Fruit fly (Drosophila melanogaster) whole organism, embryonic: ENCODE data around the gene CG14965.

ENCODE experiments used
- Adf1 ChIP-seq: fragments of 200-800 bp; sonication (Bioruptor generic); IDR thresholded peaks from 2 replicates; pipeline ENCODE4 v1.3.6; 2022; ENCODE audit warnings: missing biosample characterization, missing genetic modification characterization
- CG12299 ChIP-seq: fragments of 200-800 bp; sonication (Bioruptor generic); optimal IDR thresholded peaks from 2 replicates; lab custom pipeline; 2018; ENCODE audit warnings: missing biosample characterization, mild to moderate bottlenecking, missing genetic modification characterization
- CG12769 ChIP-seq: fragments of 200-800 bp; sonication (Bioruptor generic); optimal IDR thresholded peaks from 2 replicates; lab custom pipeline; 2019; ENCODE audit warnings: missing biosample characterization, mild to moderate bottlenecking, missing genetic modification characterization, moderate library complexity
- CG13894 ChIP-seq: fragments of 200-800 bp; sonication (Bioruptor generic); optimal IDR thresholded peaks from 3 replicates; lab custom pipeline; 2018; ENCODE audit warnings: missing biosample characterization, mild to moderate bottlenecking, missing genetic modification characterization, moderate library complexity
- CG14014 ChIP-seq: fragments of 200-800 bp; sonication (Bioruptor generic); IDR thresholded peaks from 2 replicates; pipeline ENCODE4 v1.3.6; 2022; ENCODE audit warnings: missing biosample characterization, missing genetic modification characterization
- CG15011 ChIP-seq: fragments of 200-800 bp; sonication (Bioruptor generic); optimal IDR thresholded peaks from 3 replicates; lab custom pipeline; 2018; ENCODE audit warnings: missing biosample characterization, mild to moderate bottlenecking, missing genetic modification characterization
- CG17385 ChIP-seq: fragments of 200-800 bp; sonication (Bioruptor generic); optimal IDR thresholded peaks from 3 replicates; lab custom pipeline; 2018; ENCODE audit warnings: missing biosample characterization, mild to moderate bottlenecking, missing genetic modification characterization
- CG18599 ChIP-seq: fragments of 200-800 bp; sonication (Bioruptor generic); optimal IDR thresholded peaks from 3 replicates; lab custom pipeline; 2017; ENCODE audit warnings: missing biosample characterization, missing genetic modification characterization, mild to moderate bottlenecking, moderate library complexity, missing genetic modification reagents
- CG2678 ChIP-seq: fragments of 200-800 bp; sonication (Bioruptor generic); optimal IDR thresholded peaks from 3 replicates; lab custom pipeline; 2019; ENCODE audit warnings: missing biosample characterization, mild to moderate bottlenecking, missing genetic modification characterization, moderate library complexity
- CG3065 ChIP-seq: fragments of 200-800 bp; sonication (Bioruptor generic); optimal IDR thresholded peaks from 2 replicates; lab custom pipeline; 2016; ENCODE audit warnings: missing biosample characterization, missing genetic modification characterization
- CG31388 ChIP-seq: fragments of 200-800 bp; sonication (Bioruptor generic); optimal IDR thresholded peaks from 2 replicates; lab custom pipeline; 2016; ENCODE audit warnings: missing biosample characterization, missing genetic modification characterization
- CG33213 ChIP-seq: fragments of 200-800 bp; sonication (Bioruptor generic); optimal IDR thresholded peaks from 3 replicates; lab custom pipeline; 2016; ENCODE audit warnings: missing biosample characterization, missing genetic modification characterization
- CG43689 ChIP-seq: fragments of 200-800 bp; sonication (Bioruptor generic); IDR thresholded peaks from 2 replicates; pipeline ENCODE4 v1.3.6; 2022; ENCODE audit warnings: missing biosample characterization, missing genetic modification characterization
- CG4404 ChIP-seq: fragments of 200-800 bp; sonication (Bioruptor generic); IDR thresholded peaks from 2 replicates; pipeline ENCODE4 v1.3.6; 2022; ENCODE audit warnings: missing biosample characterization, missing genetic modification characterization
- CG5953 ChIP-seq: fragments of 200-800 bp; sonication (Bioruptor generic); IDR thresholded peaks from 2 replicates; pipeline ENCODE4 v1.3.6; 2022; ENCODE audit warnings: missing biosample characterization, missing genetic modification characterization
- CG9609 ChIP-seq: fragments of 200-800 bp; sonication (Bioruptor generic); optimal IDR thresholded peaks from 3 replicates; lab custom pipeline; 2016; ENCODE audit warnings: missing biosample characterization, missing genetic modification characterization
- CG9727 ChIP-seq: fragments of 200-800 bp; sonication (Bioruptor generic); optimal IDR thresholded peaks from 3 replicates; lab custom pipeline; 2017; ENCODE audit warnings: missing biosample characterization, mild to moderate bottlenecking, missing genetic modification characterization
- D19B ChIP-seq: fragments of 200-800 bp; sonication (Bioruptor generic); optimal IDR thresholded peaks from 2 replicates; lab custom pipeline; 2017; ENCODE audit warnings: missing biosample characterization, mild to moderate bottlenecking, missing genetic modification characterization
- Eip74EF ChIP-seq, 2 experiments: fragments of 200-800 bp in 1 of 2; fragments of >200 bp in 1 of 2; sonication (Bioruptor generic) in 1 of 2; optimal IDR thresholded peaks; 2 replicates each; lab custom pipeline; 2017 to 2019; ENCODE audit warnings: missing biosample characterization in 2 of 2, missing genetic modification characterization in 2 of 2, mild to moderate bottlenecking in 1 of 2, moderate library complexity in 1 of 2
- HLHmδ ChIP-seq: fragments of 200-800 bp; sonication (Bioruptor generic); optimal IDR thresholded peaks from 2 replicates; lab custom pipeline; 2018; ENCODE audit warnings: missing biosample characterization, mild to moderate bottlenecking, missing genetic modification characterization, moderate library complexity
- Hand ChIP-seq: fragments of 200-800 bp; sonication (Bioruptor generic); optimal IDR thresholded peaks from 2 replicates; lab custom pipeline; 2017; ENCODE audit warnings: mild to moderate bottlenecking, missing biosample characterization, missing genetic modification reagents, missing genetic modification characterization
- Hey ChIP-seq: fragments of 200-800 bp; sonication (Bioruptor generic); optimal IDR thresholded peaks from 3 replicates; lab custom pipeline; 2018; ENCODE audit warnings: missing biosample characterization, mild to moderate bottlenecking, missing genetic modification characterization
- Lhr ChIP-seq: fragments of 200-800 bp; sonication (Bioruptor generic); optimal IDR thresholded peaks from 3 replicates; lab custom pipeline; 2017; ENCODE audit warnings: mild to moderate bottlenecking, missing biosample characterization, missing genetic modification reagents, missing genetic modification characterization
- Max ChIP-seq: fragments of 200-800 bp; sonication (Bioruptor generic); optimal IDR thresholded peaks from 2 replicates; lab custom pipeline; 2016; ENCODE audit warnings: missing biosample characterization, mild to moderate bottlenecking, missing genetic modification characterization
- Meics ChIP-seq: fragments of 200-800 bp; sonication (Bioruptor generic); optimal IDR thresholded peaks from 2 replicates; lab custom pipeline; 2017; ENCODE audit warnings: missing biosample characterization, mild to moderate bottlenecking, missing genetic modification characterization
- Nf-YB ChIP-seq: fragments of 200-800 bp; sonication (Bioruptor generic); optimal IDR thresholded peaks from 3 replicates; lab custom pipeline; 2019; ENCODE audit warnings: missing biosample characterization, mild to moderate bottlenecking, missing genetic modification characterization, moderate library complexity
- Opbp ChIP-seq: fragments of 200-800 bp; sonication (Bioruptor generic); IDR thresholded peaks from 3 replicates; pipeline ENCODE4 v1.3.6; 2022; ENCODE audit warnings: missing biosample characterization, missing genetic modification characterization; ENCODE audit not compliant: partially characterized antibody
- Optix ChIP-seq: fragments of 200-800 bp; sonication (Bioruptor generic); IDR thresholded peaks from 3 replicates; pipeline ENCODE4 v1.3.6; 2022; ENCODE audit warnings: missing biosample characterization, missing genetic modification characterization
- Sry-β ChIP-seq: fragments of 200-800 bp; sonication (Bioruptor generic); optimal IDR thresholded peaks from 2 replicates; lab custom pipeline; 2018; ENCODE audit warnings: missing biosample characterization, mild to moderate bottlenecking, missing genetic modification characterization, moderate library complexity
- YL-1 ChIP-seq: fragments of 200-800 bp; sonication (Bioruptor generic); optimal IDR thresholded peaks from 3 replicates; lab custom pipeline; 2017; ENCODE audit warnings: missing biosample characterization, mild to moderate bottlenecking, missing genetic modification characterization
- ab ChIP-seq: fragments of 200-800 bp; sonication (Bioruptor generic); optimal IDR thresholded peaks from 2 replicates; lab custom pipeline; 2016; ENCODE audit warnings: missing biosample characterization, missing genetic modification characterization
- aop ChIP-seq: fragments of 200-800 bp; sonication (Bioruptor generic); IDR thresholded peaks from 2 replicates; pipeline ENCODE4 v1.3.6; 2022; ENCODE audit warnings: missing biosample characterization, missing genetic modification characterization
- bsh ChIP-seq, 2 experiments: fragments of 200-800 bp; sonication (Bioruptor generic); optimal IDR thresholded peaks; 2 replicates each; lab custom pipeline; 2017 to 2018; ENCODE audit warnings: mild to moderate bottlenecking in 2 of 2, missing biosample characterization in 2 of 2, missing genetic modification characterization in 2 of 2, moderate library complexity in 1 of 2
- dan ChIP-seq: fragments of 200-800 bp; sonication (Bioruptor generic); IDR thresholded peaks from 2 replicates; pipeline ENCODE4 v1.3.6; 2022; ENCODE audit warnings: missing biosample characterization, missing genetic modification characterization
- dmrt99B ChIP-seq: fragments of 200-800 bp; sonication (Bioruptor generic); optimal IDR thresholded peaks from 2 replicates; lab custom pipeline; 2018; ENCODE audit warnings: missing biosample characterization, mild to moderate bottlenecking, missing genetic modification characterization, moderate library complexity
- ems ChIP-seq: fragments of 200-800 bp; sonication (Bioruptor generic); optimal IDR thresholded peaks from 3 replicates; lab custom pipeline; 2016; ENCODE audit warnings: missing biosample characterization, missing genetic modification characterization
- esg ChIP-seq: fragments of 200-800 bp; sonication (Bioruptor generic); conservative IDR thresholded peaks from 2 replicates; pipeline ENCODE4 v1.3.6; 2022; ENCODE audit warnings: missing biosample characterization, missing genetic modification characterization
- ewg ChIP-seq: fragments of 200-800 bp; sonication (Bioruptor generic); optimal IDR thresholded peaks from 3 replicates; lab custom pipeline; 2017; ENCODE audit warnings: mild to moderate bottlenecking, missing biosample characterization, missing genetic modification reagents, missing genetic modification characterization
- grn ChIP-seq: fragments of 200-800 bp; sonication (Bioruptor generic); optimal IDR thresholded peaks from 3 replicates; lab custom pipeline; 2017; ENCODE audit warnings: missing biosample characterization, missing genetic modification characterization
- org-1 ChIP-seq: fragments of 200-800 bp; sonication (Bioruptor generic); optimal IDR thresholded peaks from 2 replicates; lab custom pipeline; 2017; ENCODE audit warnings: missing biosample characterization, missing genetic modification characterization
- pb ChIP-seq: fragments of 200-800 bp; sonication (Bioruptor generic); optimal IDR thresholded peaks from 3 replicates; lab custom pipeline; 2016; ENCODE audit warnings: missing biosample characterization, missing genetic modification characterization
- pho ChIP-seq: fragments of 200-800 bp; sonication (Bioruptor generic); optimal IDR thresholded peaks from 2 replicates; lab custom pipeline; 2016; ENCODE audit warnings: missing biosample characterization, missing genetic modification characterization
- phol ChIP-seq: fragments of 200-800 bp; sonication (Bioruptor generic); optimal IDR thresholded peaks from 3 replicates; lab custom pipeline; 2018; ENCODE audit warnings: missing biosample characterization, mild to moderate bottlenecking, missing genetic modification characterization, moderate library complexity
- psq ChIP-seq: fragments of 200-800 bp; sonication (Bioruptor generic); optimal IDR thresholded peaks from 2 replicates; lab custom pipeline; 2017; ENCODE audit warnings: missing biosample characterization, missing genetic modification characterization
- pum ChIP-seq: fragments of 200-800 bp; sonication (Bioruptor generic); optimal IDR thresholded peaks from 2 replicates; lab custom pipeline; 2016; ENCODE audit warnings: missing biosample characterization, missing genetic modification characterization
- sima ChIP-seq: fragments of 200-800 bp; sonication (Bioruptor generic); optimal IDR thresholded peaks from 2 replicates; lab custom pipeline; 2016; ENCODE audit warnings: missing biosample characterization, missing genetic modification characterization
- sisA ChIP-seq: fragments of 200-800 bp; sonication (Bioruptor generic); IDR thresholded peaks from 2 replicates; pipeline ENCODE4 v1.3.6; 2022; ENCODE audit warnings: missing biosample characterization, missing genetic modification characterization
- slp2 ChIP-seq: fragments of 200-800 bp; sonication (Bioruptor generic); optimal IDR thresholded peaks from 2 replicates; lab custom pipeline; 2016; ENCODE audit warnings: missing biosample characterization, missing genetic modification characterization
- tgo ChIP-seq: fragments of 200-800 bp; sonication (Bioruptor generic); IDR thresholded peaks from 3 replicates; pipeline ENCODE4 v1.3.6; 2022; ENCODE audit warnings: missing biosample characterization, missing genetic modification characterization
- toy ChIP-seq: fragments of 200-800 bp; sonication (Bioruptor generic); IDR thresholded peaks from 2 replicates; pipeline ENCODE4 v1.3.6; 2022; ENCODE audit warnings: missing biosample characterization, missing genetic modification characterization
- zfh1 ChIP-seq: fragments of 200-800 bp; sonication (Bioruptor generic); IDR thresholded peaks from 3 replicates; pipeline ENCODE4 v1.3.6; 2022; ENCODE audit warnings: missing biosample characterization, missing genetic modification characterization

Gene CG14965

dm6 chr3L:3194059-3194458, 1.8 kb upstream of the CG14965 start (continued):
- TF ChIP-seq CG3065 (GFP tag; lab: Kevin White, UChicago): peak; percentile 63
- TF ChIP-seq ems (GFP tag; lab: Kevin White, UChicago): peak; percentile 63
- peak; percentile 94 for TF ChIP-seq Meics (GFP tag; lab: Kevin White, UChicago)
- peak; percentile 58 for TF ChIP-seq Sry-β (GFP tag; lab: Kevin White, UChicago)
- TF ChIP-seq dmrt99B (tag; lab: Kevin White, UChicago): peak; percentile 96
- no peak for TF ChIP-seq HLHmδ (GFP tag; lab: Kevin White, UChicago)
- peak; percentile 86 for TF ChIP-seq Max
- peak; percentile 46 for TF ChIP-seq pum (GFP tag; lab: Kevin White, UChicago)
- TF ChIP-seq CG9609 (GFP tag; lab: Kevin White, UChicago): peak; percentile 13
- TF ChIP-seq CG18599 (GFP tag; lab: Kevin White, UChicago): peak; percentile 96
- peak; percentile 94 for TF ChIP-seq CG14014
- peak; percentile 96 for TF ChIP-seq CG2678 (tag; lab: Kevin White, UChicago)
- no peak for TF ChIP-seq Opbp (GFP tag; lab: Robert Waterston, UW)
- peak; percentile 89 for TF ChIP-seq esg (GFP tag; lab: Robert Waterston, UW)
- TF ChIP-seq toy: peak; percentile 72
- TF ChIP-seq Nf-YB (GFP tag; lab: Kevin White, UChicago): peak; percentile 82
- TF ChIP-seq CG4404 (GFP tag; lab: Robert Waterston, UW): peak; percentile 86
- peak; percentile 78 for TF ChIP-seq Lhr (GFP tag; lab: Kevin White, UChicago)
- no peak for TF ChIP-seq sima
- TF ChIP-seq Hand: peak; percentile 90
- TF ChIP-seq phol (tag; lab: Kevin White, UChicago): peak; percentile 92
- TF ChIP-seq Optix: peak; percentile 85; the same call in 2 of the 3 replicates
- peak; percentile 59; the same call in 1 of the 2 replicates for TF ChIP-seq aop (GFP tag; lab: Robert Waterston, UW)
- peak; percentile 89 for TF ChIP-seq CG13894
- peak; percentile 93 for TF ChIP-seq CG12299 (tag; lab: Kevin White, UChicago)
- TF ChIP-seq zfh1 (GFP tag; lab: Robert Waterston, UW): peak; percentile 95
- TF ChIP-seq CG31388 (GFP tag; lab: Kevin White, UChicago): peak; percentile 64
- TF ChIP-seq CG5953 (GFP tag; lab: Robert Waterston, UW): peak; percentile 93
- TF ChIP-seq D19B (GFP tag; lab: Kevin White, UChicago): peak; percentile 79
- TF ChIP-seq CG43689 (GFP tag; lab: Robert Waterston, UW): peak; percentile 77
- TF ChIP-seq tgo (GFP tag; lab: Robert Waterston, UW): peak; percentile 93
- peak; percentile 75 for TF ChIP-seq psq (GFP tag; lab: Kevin White, UChicago)
- TF ChIP-seq pb: no peak
- peak; percentile 92 for TF ChIP-seq CG17385
- peak; percentile 75 for TF ChIP-seq dan (GFP tag; lab: Robert Waterston, UW)
- peak; percentile 94 for TF ChIP-seq CG9727 (GFP tag; lab: Kevin White, UChicago)
- TF ChIP-seq Eip74EF (GFP tag; optimal IDR thresholded peaks at IDR 0.05; lab: Kevin White, UChicago): peak in 1 of 2 experiments; percentile 91
- TF ChIP-seq CG15011 (GFP tag; lab: Kevin White, UChicago): peak; percentile 83
- peak; percentile 20 for TF ChIP-seq grn (GFP tag; lab: Kevin White, UChicago)
- peak; percentile 29 for TF ChIP-seq pho
- TF ChIP-seq CG33213 (GFP tag; lab: Kevin White, UChicago): peak; percentile 57
- TF ChIP-seq ewg: peak; percentile 94
- TF ChIP-seq ab (GFP tag; lab: Kevin White, UChicago): no peak
- peak; percentile 70 for TF ChIP-seq Adf1 (GFP tag; lab: Robert Waterston, UW)
- TF ChIP-seq Hey (tag; lab: Kevin White, UChicago): no peak
- TF ChIP-seq YL-1 (GFP tag; lab: Kevin White, UChicago): peak; percentile 74
- TF ChIP-seq CG12769: peak; percentile 90
- peak; percentile 87 for TF ChIP-seq org-1 (GFP tag; lab: Kevin White, UChicago)
- TF ChIP-seq sisA (GFP tag; lab: Robert Waterston, UW): peak; percentile 91
- TF ChIP-seq bsh (GFP tag; optimal IDR thresholded peaks at IDR 0.05; lab: Kevin White, UChicago): peak; percentile 96 to 97
- TF ChIP-seq slp2 (GFP tag; lab: Kevin White, UChicago): peak; percentile 50
